Worm (Caenorhabditis elegans): ENCODE measurements around the gene ugt-59.

The ugt-59 gene

ce11 chrIV:10380626-10381025, 20.2 kb downstream of the ugt-59 start (continued):
- TF ChIP-seq nhr-6 (tag; optimal IDR thresholded peaks at IDR 0.05) (no peak), T26A8.4 (GFP tag; IDR thresholded peaks at IDR 0.05) (0 out of 2 replicates have a peak, but pooled peaks have one; percentile 21), dpl-1 (GFP tag; optimal IDR thresholded peaks at IDR 0.05) (peak; percentile 51), mep-1 (tag; optimal IDR thresholded peaks at IDR 0.05) (peak; percentile 51), dve-1 (tag; optimal IDR thresholded peaks at IDR 0.05; ENCODE audit: insufficient read depth) (peak; percentile 67), mxl-2 (GFP tag; conservative IDR thresholded peaks at IDR 0.05) (no peak), saeg-2 (GFP tag; IDR thresholded peaks at IDR 0.05) (0 out of 2 replicates have a peak, but pooled peaks have one; percentile 11), ztf-11 (tag; optimal IDR thresholded peaks at IDR 0.05) (no peak), R02D3.7 (tag; optimal IDR thresholded peaks at IDR 0.05) (no peak), ceh-20 (GFP tag; IDR thresholded peaks at IDR 0.05) (peak; percentile 62; the same call in 1 of the 2 replicates), nhr-76 (tag; optimal IDR thresholded peaks at IDR 0.05) (no peak), zip-11 (GFP tag; IDR thresholded peaks at IDR 0.05) (no peak), ceh-62 (tag; optimal IDR thresholded peaks at IDR 0.05) (no peak), unc-130 (GFP tag; optimal IDR thresholded peaks at IDR 0.05) (peak; percentile 24), nhr-77 (tag; optimal IDR thresholded peaks at IDR 0.05) (no peak), fkh-10 (GFP tag; optimal IDR thresholded peaks at IDR 0.05) (no peak), dmd-9 (GFP tag; IDR thresholded peaks at IDR 0.05) (no peak)

- TF ChIP-seq aly-2 (tag; optimal IDR thresholded peaks at IDR 0.05) (peak; percentile 32), lin-29 (GFP tag; IDR thresholded peaks at IDR 0.05) (no peak), ceh-20 (GFP tag; IDR thresholded peaks at IDR 0.05) (no peak), T20F7.1 (GFP tag; optimal IDR thresholded peaks at IDR 0.05) (no peak), Y48G9A.11 (GFP tag; IDR thresholded peaks at IDR 0.05) (0 out of 2 replicates have a peak, but pooled peaks have one; percentile 12), mes-2 (tag; optimal IDR thresholded peaks at IDR 0.05; ENCODE audit: poor library complexity, severe bottlenecking) (peak; percentile 52), unc-130 (GFP tag; optimal IDR thresholded peaks at IDR 0.05) (peak; percentile 3)
Observed at ce11 chrIV:10381035-10381434, 20.6 kb downstream of the ugt-59 start.

ce11 chrIV:10382894-10383293, 22.5 kb downstream of the ugt-59 start:
- TF ChIP-seq jun-1 (tag; optimal IDR thresholded peaks at IDR 0.05) = no peak
- TF ChIP-seq R02D3.7 (tag; optimal IDR thresholded peaks at IDR 0.05) = no peak
- TF ChIP-seq aha-1 (tag) = peak; percentile 98
- TF ChIP-seq ceh-44 (GFP tag; IDR thresholded peaks at IDR 0.05) = no peak

- TF ChIP-seq php-3 (GFP tag; IDR thresholded peaks at IDR 0.05) = no peak
- no peak for TF ChIP-seq skn-1 (tag; optimal IDR thresholded peaks at IDR 0.05)
- no peak for TF ChIP-seq hmg-1.1 (GFP tag; IDR thresholded peaks at IDR 0.05)
- no peak for TF ChIP-seq spr-3 (GFP tag; optimal IDR thresholded peaks at IDR 0.05)
- no peak for TF ChIP-seq lin-38 (GFP tag; IDR thresholded peaks at IDR 0.05)
- TF ChIP-seq F49E8.2 (tag; optimal IDR thresholded peaks at IDR 0.05; ENCODE audit: borderline replicate concordance) = peak; percentile 0
- no peak for TF ChIP-seq madf-5 (GFP tag; IDR thresholded peaks at IDR 0.05)
- 0 out of 2 replicates have a peak, but pooled peaks have one; percentile 22 for TF ChIP-seq arid-1 (GFP tag; conservative IDR thresholded peaks at IDR 0.05)
- TF ChIP-seq dpl-1 (GFP tag; optimal IDR thresholded peaks at IDR 0.05) = no peak
- no peak for TF ChIP-seq nhr-11 (tag; optimal IDR thresholded peaks at IDR 0.05)
Observed at ce11 chrIV:10387113-10387512, 26.7 kb downstream of the ugt-59 start, which contains the start of gene nfu-1. Gene nfu-1, plus strand, starts transcription at chrIV:10387413.

- TF ChIP-seq aha-1 (tag) (peak; percentile 12), pqm-1 (tag; optimal IDR thresholded peaks at IDR 0.05) (peak; percentile 97), mdl-1 (tag; optimal IDR thresholded peaks at IDR 0.05) (no peak), nhr-111 (GFP tag; optimal IDR thresholded peaks at IDR 0.05) (no peak), nhr-6 (tag; optimal IDR thresholded peaks at IDR 0.05) (no peak), nhr-77 (tag; optimal IDR thresholded peaks at IDR 0.05) (peak; percentile 78), dve-1 (tag; optimal IDR thresholded peaks at IDR 0.05; ENCODE audit: insufficient read depth) (peak; percentile 50), hlh-11 (tag; optimal IDR thresholded peaks at IDR 0.05) (peak; percentile 22), hmg-1.1 (GFP tag; IDR thresholded peaks at IDR 0.05) (no peak), F26F4.8 (GFP tag; conservative IDR thresholded peaks at IDR 0.05) (no peak), zip-2 (tag; optimal IDR thresholded peaks at IDR 0.05) (no peak), cey-2 (tag; optimal IDR thresholded peaks at IDR 0.05; ENCODE audit: borderline replicate concordance, insufficient read depth) (no peak), ztf-7 (tag; optimal IDR thresholded peaks at IDR 0.05) (no peak), nhr-28 (tag; optimal IDR thresholded peaks at IDR 0.05) (peak; percentile 69), dmd-6 (GFP tag; IDR thresholded peaks at IDR 0.05) (peak; percentile 60), daf-16 (GFP tag; optimal IDR thresholded peaks at IDR 0.05) (no peak), daf-16 (tag; optimal IDR thresholded peaks at IDR 0.05) (peak; percentile 26)
Observed at ce11 chrIV:10388263-10388662, 27.8 kb downstream of the ugt-59 start, which contains the start of gene R10H10.3. Gene R10H10.3, plus strand, starts transcription at chrIV:10388505.
